Fruit fly (Drosophila melanogaster): ENCODE results near the gene CG14218.
A peak's percentile ranks its signal among the peaks of the same experiment; 100 is the strongest.

Gene CG14218

dm6 chrX:19582732-19583131 lies 951 bp upstream of the CG14218 start:
- TF ChIP-seq D19B (GFP tag; optimal IDR thresholded peaks at IDR 0.05) (no peak), gfzf (GFP tag; optimal IDR thresholded peaks at IDR 0.05) (no peak), CG13424 (tag; optimal IDR thresholded peaks at IDR 0.05) (no peak), Awh (GFP tag; IDR thresholded peaks at IDR 0.05) (no peak), Bteb2 (GFP tag; optimal IDR thresholded peaks at IDR 0.05) (no peak), slbo (GFP tag; IDR thresholded peaks at IDR 0.05) (no peak), mld (GFP tag; IDR thresholded peaks at IDR 0.05; ENCODE audit: partially characterized antibody) (0 out of 3 replicates have a peak, but pooled peaks have one; percentile 24), CG10959 (GFP tag; IDR thresholded peaks at IDR 0.05) (no peak), Mad (GFP tag; optimal IDR thresholded peaks at IDR 0.05) (no peak), Ptx1 (GFP tag; IDR thresholded peaks at IDR 0.05) (no peak), peb (GFP tag; IDR thresholded peaks at IDR 0.05) (no peak), CG6272 (GFP tag; IDR thresholded peaks at IDR 0.05) (no peak), dpn (GFP tag; optimal IDR thresholded peaks at IDR 0.05) (no peak), btn (GFP tag; optimal IDR thresholded peaks at IDR 0.05) (no peak), pzg (GFP tag; optimal IDR thresholded peaks at IDR 0.05) (no peak), tx (GFP tag; optimal IDR thresholded peaks at IDR 0.05) (no peak), tap (tag; optimal IDR thresholded peaks at IDR 0.05) (no peak), fd102C (GFP tag; optimal IDR thresholded peaks at IDR 0.05) (no peak), da (GFP tag; optimal IDR thresholded peaks at IDR 0.05) (no peak), chif (GFP tag; optimal IDR thresholded peaks at IDR 0.05) (no peak), kni (GFP tag; optimal IDR thresholded peaks at IDR 0.05) (no peak), zen2 (GFP tag; IDR thresholded peaks at IDR 0.05; ENCODE audit: partially characterized antibody) (no peak), CG6254 (GFP tag; optimal IDR thresholded peaks at IDR 0.05) (no peak), CG6765 (GFP tag; optimal IDR thresholded peaks at IDR 0.05) (no peak), hbn (GFP tag; IDR thresholded peaks at IDR 0.05; ENCODE audit: partially characterized antibody) (no peak), tgo (GFP tag; IDR thresholded peaks at IDR 0.05) (no peak), Atf6 (GFP tag; IDR thresholded peaks at IDR 0.05) (no peak), Bgb (GFP tag; IDR thresholded peaks at IDR 0.05; ENCODE audit: partially characterized antibody) (peak; percentile 33; the same call in 1 of the 2 replicates), disco-r (GFP tag; optimal IDR thresholded peaks at IDR 0.05) (no peak), HLH4C (GFP tag; IDR thresholded peaks at IDR 0.05; ENCODE audit: partially characterized antibody) (peak; percentile 65), CG11723 (GFP tag; optimal IDR thresholded peaks at IDR 0.05) (no peak), CG14860 (GFP tag; IDR thresholded peaks at IDR 0.05; ENCODE audit: partially characterized antibody) (peak; percentile 49; the same call in 1 of the 3 replicates), stwl (tag; optimal IDR thresholded peaks at IDR 0.05) (no peak), CG9609 (GFP tag; optimal IDR thresholded peaks at IDR 0.05) (no peak), CG3995 (GFP tag; optimal IDR thresholded peaks at IDR 0.05) (no peak), ssp (GFP tag; IDR thresholded peaks at IDR 0.05) (no peak), CG16813 (GFP tag; IDR thresholded peaks at IDR 0.05; ENCODE audit: partially characterized antibody) (peak; percentile 53; the same call in 1 of the 3 replicates), Mrtf (GFP tag; IDR thresholded peaks at IDR 0.05) (no peak), jing (GFP tag; optimal IDR thresholded peaks at IDR 0.05) (no peak), Sin3A (optimal IDR thresholded peaks at IDR 0.05) (no peak), bab2 (GFP tag; optimal IDR thresholded peaks at IDR 0.05) (no peak), nerfin-2 (GFP tag; IDR thresholded peaks at IDR 0.05; ENCODE audit: partially characterized antibody) (peak; percentile 52), gt (GFP tag; IDR thresholded peaks at IDR 0.05) (no peak), CG34224 (GFP tag; IDR thresholded peaks at IDR 0.05; ENCODE audit: partially characterized antibody) (no peak), YL-1 (GFP tag; optimal IDR thresholded peaks at IDR 0.05) (no peak), pan (optimal IDR thresholded peaks at IDR 0.05) (no peak), pan (GFP tag; optimal IDR thresholded peaks at IDR 0.05 in 1 of 2, IDR thresholded peaks at IDR 0.05 in 1 of 2) (no peak), ttk (GFP tag; IDR thresholded peaks at IDR 0.05) (no peak), CG3065 (GFP tag; optimal IDR thresholded peaks at IDR 0.05) (no peak), gce (GFP tag; IDR thresholded peaks at IDR 0.05) (no peak), H2.0 (GFP tag; IDR thresholded peaks at IDR 0.05) (no peak), Scr (GFP tag; IDR thresholded peaks at IDR 0.05; ENCODE audit: partially characterized antibody) (peak; percentile 35; the same call in 1 of the 2 replicates)

Measured in whole organism, embryonic.